Worm (Caenorhabditis elegans) whole organism, mixed stage, embryonic: ENCODE results near the gene C51E3.10.

ENCODE experiments used
- blmp-1 ChIP-seq: fragments of 150-350 bp; optimal IDR thresholded peaks from 2 replicates; lab custom pipeline; 2014; ENCODE audit warnings: missing biosample characterization, missing genetic modification characterization
- elt-1 ChIP-seq: sonication (generic microtip); optimal IDR thresholded peaks from 2 replicates; lab custom pipeline; 2017; ENCODE audit warnings: missing genetic modification characterization, mild to moderate bottlenecking, missing compliant biosample characterization, antibody characterized with exemption, moderate library complexity, borderline replicate concordance; ENCODE audit not compliant: insufficient read depth
- elt-3 ChIP-seq: fragments of 150-350 bp; optimal IDR thresholded peaks from 2 replicates; lab custom pipeline; 2014; ENCODE audit warnings: missing biosample characterization, missing genetic modification characterization
- ham-2 ChIP-seq: fragments of 200-800 bp; sonication (Bioruptor generic); optimal IDR thresholded peaks from 2 replicates; lab custom pipeline; 2018; ENCODE audit warnings: mild to moderate bottlenecking, missing genetic modification characterization, missing compliant biosample characterization
- lin-13 ChIP-seq: fragments of 150-350 bp; optimal IDR thresholded peaks from 2 replicates; lab custom pipeline; 2014; ENCODE audit warnings: missing biosample characterization, missing genetic modification characterization
- lin-32 ChIP-seq: fragments of 200-800 bp; sonication (Bioruptor generic); optimal IDR thresholded peaks from 2 replicates; lab custom pipeline; 2018; ENCODE audit warnings: mild to moderate bottlenecking, missing genetic modification characterization, missing compliant biosample characterization
- lsy-2 ChIP-seq: fragments of 150-350 bp; optimal IDR thresholded peaks from 2 replicates; lab custom pipeline; 2014; ENCODE audit warnings: missing biosample characterization, missing genetic modification characterization
- nhr-12 ChIP-seq: fragments of 150-350 bp; optimal IDR thresholded peaks from 2 replicates; lab custom pipeline; 2014; ENCODE audit warnings: missing biosample characterization, missing genetic modification characterization
- pha-4 ChIP-seq: fragments of 150-350 bp; optimal IDR thresholded peaks from 2 replicates; lab custom pipeline; 2018; ENCODE audit warnings: missing biosample characterization, missing genetic modification reagents, missing genetic modification characterization
- unc-39 ChIP-seq: fragments of 150-350 bp; optimal IDR thresholded peaks from 2 replicates; lab custom pipeline; 2014; ENCODE audit warnings: missing biosample characterization, missing genetic modification characterization

ce11 chrV:10145653-10146052 lies 15.3 kb downstream of the C51E3.10 start, which contains the start of gene C51E3.9:
- TF ChIP-seq lsy-2 (no peak), lin-13 (tag; lab: Kevin White, UChicago) (no peak), unc-39 (tag; lab: Kevin White, UChicago) (no peak), ham-2 (GFP tag; lab: Kevin White, UChicago) (no peak), pha-4 (tag; lab: Kevin White, UChicago) (no peak), elt-3 (tag; lab: Kevin White, UChicago) (no peak), elt-1 (tag; lab: Kevin White, UChicago) (no peak), blmp-1 (tag; lab: Kevin White, UChicago) (no peak), lin-32 (GFP tag; lab: Kevin White, UChicago) (no peak), nhr-12 (tag; lab: Kevin White, UChicago) (no peak)
